Fruit fly (Drosophila melanogaster): ENCODE data around the gene Uba2.
A peak's percentile ranks its signal among the peaks of the same experiment; 100 is the strongest.

The Uba2 gene

DNA sequence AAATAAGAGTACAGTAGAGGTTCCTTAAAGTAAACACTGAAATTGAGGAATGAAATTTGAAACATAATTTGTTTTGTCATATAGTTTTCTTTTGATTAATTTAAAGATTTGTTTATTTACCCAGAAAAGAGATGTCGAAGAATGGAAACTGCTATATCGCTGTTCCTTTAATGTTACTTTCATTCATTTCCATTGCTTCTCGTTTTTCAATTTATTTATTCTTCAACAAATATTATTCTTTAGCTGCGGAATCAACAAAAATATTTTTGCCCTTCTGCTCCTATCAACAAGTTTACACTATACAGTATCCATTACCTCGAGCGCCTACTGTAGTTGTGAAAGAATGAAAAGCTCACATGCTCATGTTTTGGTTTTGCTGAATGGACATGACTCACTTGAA, 51.5 kb downstream of the Uba2 start:
- no peak for TF ChIP-seq dsf (GFP tag; optimal IDR thresholded peaks at IDR 0.05; ENCODE audit: borderline replicate concordance)
- TF ChIP-seq h (GFP tag; optimal IDR thresholded peaks at IDR 0.05), result peak; percentile 18
- TF ChIP-seq CG9705 (GFP tag; optimal IDR thresholded peaks at IDR 0.05), result no peak
- TF ChIP-seq foxo (GFP tag; optimal IDR thresholded peaks at IDR 0.05), result peak in 1 of 2 experiments; percentile 26
- no peak for TF ChIP-seq Vsx2 (GFP tag; optimal IDR thresholded peaks at IDR 0.05; ENCODE audit: partially characterized antibody)
- no peak for TF ChIP-seq usp (GFP tag; optimal IDR thresholded peaks at IDR 0.05)
- no peak for TF ChIP-seq Dfd (GFP tag; optimal IDR thresholded peaks at IDR 0.05)
- TF ChIP-seq Hr78 (GFP tag; optimal IDR thresholded peaks at IDR 0.05), result no peak
- no peak for TF ChIP-seq dmrt93B (GFP tag; optimal IDR thresholded peaks at IDR 0.05)
- TF ChIP-seq Myc (optimal IDR thresholded peaks at IDR 0.05), result no peak
- no peak for TF ChIP-seq CrebA (GFP tag; optimal IDR thresholded peaks at IDR 0.05; ENCODE audit: borderline replicate concordance)
- no peak for TF ChIP-seq Dif (GFP tag; optimal IDR thresholded peaks at IDR 0.05; ENCODE audit: partially characterized antibody)
- TF ChIP-seq fru (GFP tag; optimal IDR thresholded peaks at IDR 0.05), result peak; percentile 6
- peak; percentile 19 for TF ChIP-seq HLH106 (tag; optimal IDR thresholded peaks at IDR 0.05)
- no peak for TF ChIP-seq psq (GFP tag; optimal IDR thresholded peaks at IDR 0.05)

Data from whole organism, wandering third instar larva.